Worm (Caenorhabditis elegans): ENCODE results near the gene lido-8.
"Not testable (repeated sequence)": the region's sequence is repeated elsewhere in the genome, so short reads cannot be mapped to it uniquely, and the experiment has no call there.

The lido-8 gene

DNA sequence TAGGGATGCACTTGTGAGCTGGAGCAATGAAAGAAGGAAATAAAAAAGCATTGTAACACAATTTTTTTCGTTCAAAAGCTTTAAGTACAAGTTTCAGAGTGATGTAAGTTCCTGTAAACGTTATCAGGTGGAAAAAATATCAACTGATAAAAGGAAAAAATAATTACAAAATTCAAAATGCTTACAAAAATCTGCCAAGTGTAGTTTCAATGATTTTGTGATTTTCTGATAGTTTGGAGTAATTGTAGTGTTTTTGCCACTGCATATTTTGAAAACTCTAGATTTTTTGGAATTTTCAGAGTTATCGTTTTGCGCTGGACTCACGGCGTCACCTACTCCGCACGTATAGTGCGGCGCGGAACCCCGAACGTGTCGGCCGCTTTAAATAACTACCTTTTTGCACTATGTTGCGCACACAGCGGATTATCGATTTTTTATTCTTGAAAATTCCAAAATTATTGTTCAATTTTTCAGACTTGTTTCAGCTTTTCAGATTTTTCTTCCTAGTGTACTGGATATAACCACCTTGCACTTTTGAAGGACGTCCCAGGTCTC lies 26.6 kb downstream of the lido-8 start, which contains the start of gene clec-2:
TSS of gene clec-2 (minus strand) at position 51 of the 555 bp plus-strand sequence.
- no peak for TF ChIP-seq ceh-14 (tag; optimal IDR thresholded peaks at IDR 0.05)
- TF ChIP-seq lim-6 (tag; optimal IDR thresholded peaks at IDR 0.05) = no peak
- TF ChIP-seq gmeb-2 (tag; optimal IDR thresholded peaks at IDR 0.05) = no peak
- TF ChIP-seq syd-9 (tag; optimal IDR thresholded peaks at IDR 0.05) = no peak
- TF ChIP-seq ceh-18 (tag; optimal IDR thresholded peaks at IDR 0.05) = no peak
- TF ChIP-seq dmd-4 (tag; optimal IDR thresholded peaks at IDR 0.05; ENCODE audit: borderline replicate concordance) = no peak
- no peak for TF ChIP-seq hlh-6 (tag; optimal IDR thresholded peaks at IDR 0.05)
- no peak for TF ChIP-seq hlh-8 (tag; optimal IDR thresholded peaks at IDR 0.05)
- no peak for TF ChIP-seq unc-86 (tag; optimal IDR thresholded peaks at IDR 0.05)
- no peak for TF ChIP-seq ceh-2 (tag; optimal IDR thresholded peaks at IDR 0.05)
- no peak for TF ChIP-seq pros-1 (tag; optimal IDR thresholded peaks at IDR 0.05)
- no peak for TF ChIP-seq ceh-48 (tag; optimal IDR thresholded peaks at IDR 0.05)

DNA sequence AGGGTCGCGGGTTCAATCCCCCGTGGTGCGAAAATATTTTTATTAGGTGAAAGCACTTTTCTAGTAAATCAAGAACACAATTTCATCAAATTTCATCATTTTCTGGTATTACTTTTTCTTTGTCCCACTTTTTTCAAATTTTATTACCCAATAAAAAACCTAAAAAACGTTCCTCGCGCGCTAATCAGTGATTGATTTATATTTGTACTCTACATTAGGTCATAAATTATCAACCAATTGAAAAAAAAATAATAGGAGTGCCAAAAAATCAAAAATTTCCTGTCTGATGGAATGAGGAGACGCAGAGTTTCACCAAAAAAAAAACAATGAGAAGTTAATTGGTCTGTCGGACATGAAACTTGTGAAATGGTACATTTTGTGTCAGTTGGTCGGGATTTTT lies 27.8 kb downstream of the lido-8 start:
- TF ChIP-seq pha-2 (tag; optimal IDR thresholded peaks at IDR 0.05) = no peak
- TF ChIP-seq npax-4 (tag; optimal IDR thresholded peaks at IDR 0.05) = no peak
- TF ChIP-seq ets-4 (tag; optimal IDR thresholded peaks at IDR 0.05) = no peak

DNA sequence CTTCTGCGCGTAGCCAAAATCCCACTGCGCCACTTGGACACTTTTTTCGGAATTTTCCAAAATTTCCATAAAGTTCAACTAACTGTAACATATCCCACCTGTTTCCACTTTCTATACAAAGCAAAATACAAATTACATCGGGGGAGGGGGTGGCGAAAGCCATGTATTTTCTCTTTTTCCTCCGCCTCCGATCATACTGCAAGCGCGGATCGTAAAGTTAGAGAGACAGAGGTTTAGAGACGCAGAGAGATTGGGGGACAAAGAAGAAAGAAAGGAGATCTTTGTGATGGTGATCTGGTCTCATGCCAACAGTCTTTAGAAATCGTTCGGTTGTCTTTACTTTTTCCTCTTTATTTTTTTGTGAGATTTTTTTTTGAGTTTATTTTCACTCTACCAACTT lies 31.4 kb downstream of the lido-8 start:
- TF ChIP-seq F13H6.1 (tag; optimal IDR thresholded peaks at IDR 0.05) (no peak), fkh-6 (tag; optimal IDR thresholded peaks at IDR 0.05) (no peak), mec-3 (tag; optimal IDR thresholded peaks at IDR 0.05; ENCODE audit: borderline replicate concordance) (no peak), pat-9 (tag; optimal IDR thresholded peaks at IDR 0.05) (no peak), npax-4 (tag; optimal IDR thresholded peaks at IDR 0.05) (no peak), C38D4.7 (GFP tag; optimal IDR thresholded peaks at IDR 0.05) (no peak), ceh-45 (GFP tag; IDR thresholded peaks at IDR 0.05) (no peak), pqm-1 (tag; optimal IDR thresholded peaks at IDR 0.05) (no peak), madf-2 (tag; optimal IDR thresholded peaks at IDR 0.05) (no peak), nhr-11 (tag; optimal IDR thresholded peaks at IDR 0.05) (no peak), C08G9.2 (tag; optimal IDR thresholded peaks at IDR 0.05) (no peak), pros-1 (tag; optimal IDR thresholded peaks at IDR 0.05) (no peak), fax-1 (tag; optimal IDR thresholded peaks at IDR 0.05) (no peak), fkh-10 (GFP tag; optimal IDR thresholded peaks at IDR 0.05) (no peak), ceh-30 (tag; optimal IDR thresholded peaks at IDR 0.05) (no peak), ref-2 (tag; optimal IDR thresholded peaks at IDR 0.05) (no peak), hlh-6 (tag; optimal IDR thresholded peaks at IDR 0.05) (no peak), ceh-22 (tag; optimal IDR thresholded peaks at IDR 0.05) (no peak)

DNA sequence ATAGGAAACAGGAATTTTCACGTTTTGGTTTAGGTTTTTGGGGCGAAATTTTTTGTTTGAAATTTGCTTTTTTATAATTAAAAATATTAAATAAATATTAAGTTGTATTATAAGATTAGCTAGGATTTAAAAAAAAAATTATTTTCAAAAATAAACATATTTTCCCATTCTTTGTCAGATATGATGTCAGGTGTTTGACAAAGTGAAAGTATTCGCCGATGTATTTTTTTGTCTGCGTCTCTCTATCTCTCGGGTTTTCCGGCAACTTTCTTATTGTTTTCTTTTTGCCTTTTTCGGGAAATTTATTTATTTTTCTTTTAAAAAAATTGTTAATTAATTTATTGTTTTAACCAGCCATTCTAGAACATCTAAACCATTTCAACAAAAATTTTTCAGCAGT lies 33.6 kb downstream of the lido-8 start:
- TF ChIP-seq lin-11 (tag; optimal IDR thresholded peaks at IDR 0.05) (no peak), unc-3 (GFP tag; conservative IDR thresholded peaks at IDR 0.05) (no peak), unc-3 (tag; optimal IDR thresholded peaks at IDR 0.05) (no peak)

DNA sequence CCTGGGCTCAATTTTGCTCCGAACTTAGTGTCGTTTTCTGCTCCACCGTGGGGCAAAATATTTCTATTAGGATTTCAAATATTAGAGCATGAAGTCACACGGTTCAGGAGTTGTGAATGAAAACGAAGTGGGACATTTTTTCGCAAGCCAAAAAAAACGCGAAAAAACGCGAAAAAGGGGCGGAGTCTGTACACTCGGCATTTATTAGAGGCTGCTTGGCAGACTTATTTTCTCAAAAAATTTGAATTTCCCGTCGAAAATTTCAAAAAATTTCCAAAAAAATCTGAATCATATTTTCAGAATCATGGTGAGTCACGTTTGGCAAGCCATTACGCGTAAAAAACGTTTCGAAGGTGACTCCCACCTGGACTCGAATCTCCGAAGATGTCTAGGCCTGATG lies 35.7 kb downstream of the lido-8 start, which contains the start of gene B0454.6:
TSS of gene B0454.6 (plus strand) at position 301 of the 400 bp plus-strand sequence.
- TF ChIP-seq sdc-2 (tag; optimal IDR thresholded peaks at IDR 0.05); ceh-22 (tag; optimal IDR thresholded peaks at IDR 0.05); C38D4.7 (GFP tag; optimal IDR thresholded peaks at IDR 0.05): not testable (repeated sequence)

DNA sequence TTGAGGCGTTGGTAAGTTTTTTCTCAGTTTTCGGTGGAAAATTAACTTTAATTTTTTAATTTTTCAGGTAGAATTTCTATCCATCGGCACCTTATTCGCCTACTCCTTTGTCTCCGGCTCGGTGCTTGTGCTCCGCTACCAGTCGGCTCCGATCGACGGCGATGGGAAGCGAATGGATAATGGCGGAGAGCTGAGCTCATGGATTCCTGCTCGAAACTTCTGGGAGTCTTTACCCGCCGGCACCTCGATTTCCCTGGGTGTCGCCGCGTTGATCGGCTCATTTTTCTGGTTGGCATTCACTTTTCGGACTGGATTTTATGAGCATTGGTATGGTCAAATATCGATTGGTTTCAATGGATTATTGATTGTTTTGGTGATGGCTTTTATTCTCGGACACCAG lies 38.1 kb downstream of the lido-8 start:
- TF ChIP-seq fax-1 (tag; optimal IDR thresholded peaks at IDR 0.05) = no peak
- TF ChIP-seq ztf-16 (tag; optimal IDR thresholded peaks at IDR 0.05) = no peak
- no peak for TF ChIP-seq hlh-6 (tag; optimal IDR thresholded peaks at IDR 0.05)
- no peak for TF ChIP-seq ceh-22 (tag; optimal IDR thresholded peaks at IDR 0.05)
- TF ChIP-seq hlh-13 (GFP tag; optimal IDR thresholded peaks at IDR 0.05) = no peak
- TF ChIP-seq ceh-6 (GFP tag; optimal IDR thresholded peaks at IDR 0.05) = no peak
- no peak for TF ChIP-seq nhr-11 (tag; optimal IDR thresholded peaks at IDR 0.05)
- TF ChIP-seq unc-42 (tag; optimal IDR thresholded peaks at IDR 0.05) = no peak
- no peak for TF ChIP-seq unc-86 (tag; optimal IDR thresholded peaks at IDR 0.05)
- no peak for TF ChIP-seq mec-3 (tag; optimal IDR thresholded peaks at IDR 0.05; ENCODE audit: borderline replicate concordance)
- TF ChIP-seq ceh-24 (tag; optimal IDR thresholded peaks at IDR 0.05) = no peak

All from whole organism, late embryonic.